Worm (Caenorhabditis elegans) whole organism, young adult: ENCODE data around the gene T04C9.2.

Experiments used
- D2030.7 ChIP-seq: fragments of 200-800 bp; sonication (Bioruptor generic); IDR thresholded peaks from 2 replicates; pipeline ENCODE4 v1.3.6; 2022; ENCODE audit warnings: missing genetic modification reagents, missing genetic modification characterization, missing compliant biosample characterization
- F57A8.1 ChIP-seq: fragments of 200-800 bp; sonication (Bioruptor generic); optimal IDR thresholded peaks from 2 replicates; lab custom pipeline; 2018; ENCODE audit warnings: mild to moderate bottlenecking, missing genetic modification characterization, moderate library complexity, missing compliant biosample characterization
- ama-1 ChIP-seq, 3 experiments: fragments of 150-350 bp in 1 of 3; sonication (generic microtip) in 2 of 3; optimal IDR thresholded peaks; 2 replicates each; lab custom pipeline; 2014 to 2018; ENCODE audit warnings: missing biosample characterization in 2 of 3, missing genetic modification characterization in 2 of 3, missing genetic modification reagents in 2 of 3
- egl-18 ChIP-seq: fragments of 200-800 bp; sonication (Bioruptor generic); IDR thresholded peaks from 2 replicates; pipeline ENCODE4 v1.3.6; 2022; ENCODE audit warnings: missing genetic modification reagents, missing genetic modification characterization, missing compliant biosample characterization
- madf-10 ChIP-seq: sonication (generic microtip); optimal IDR thresholded peaks from 2 replicates; lab custom pipeline; 2016; ENCODE audit warnings: mild to moderate bottlenecking, missing genetic modification characterization, missing compliant biosample characterization
- pbrm-1 ChIP-seq: fragments of 200-800 bp; sonication (Bioruptor generic); IDR thresholded peaks from 2 replicates; pipeline ENCODE4 v1.3.6; 2022; ENCODE audit warnings: missing genetic modification reagents, missing genetic modification characterization, missing compliant biosample characterization
- sea-2 ChIP-seq: fragments of 200-800 bp; sonication (Bioruptor generic); IDR thresholded peaks from 2 replicates; pipeline ENCODE4 v1.3.6; 2022; ENCODE audit warnings: missing genetic modification characterization, missing compliant biosample characterization
- snpc-4 ChIP-seq, 5 experiments: fragments of 150-350 bp in 1 of 5; sonication (generic microtip) in 4 of 5; optimal IDR thresholded peaks; 2 replicates each; lab custom pipeline; 2014 to 2018; ENCODE audit warnings: missing genetic modification characterization in 5 of 5, missing biosample characterization in 3 of 5, antibody characterized with exemption in 2 of 5, mild to moderate bottlenecking in 2 of 5, missing compliant biosample characterization in 2 of 5, missing genotype in 2 of 5, moderate library complexity in 2 of 5, missing genetic modification reagents in 1 of 5
- unc-130 ChIP-seq: sonication (generic microtip); optimal IDR thresholded peaks from 2 replicates; lab custom pipeline; 2016; ENCODE audit warnings: missing genetic modification reagents, missing genetic modification characterization, missing compliant biosample characterization
- unc-62 ChIP-seq: fragments of 150-350 bp; optimal IDR thresholded peaks from 2 replicates; lab custom pipeline; 2014; ENCODE audit warnings: missing biosample characterization, missing genetic modification reagents, missing genetic modification characterization
- ztf-28 ChIP-seq: fragments of 200-800 bp; sonication (Bioruptor generic); IDR thresholded peaks from 2 replicates; pipeline ENCODE4 v1.3.6; 2022; ENCODE audit warnings: missing genetic modification reagents, missing genetic modification characterization, missing compliant biosample characterization

ce11 chrIII:5992043-5992442 is 363 bp downstream of the T04C9.2 start:
- TF ChIP-seq egl-18: no peak
- no peak for TF ChIP-seq D2030.7
- TF ChIP-seq ama-1 (optimal IDR thresholded peaks at IDR 0.05; lab: Kevin White, UChicago): no peak
- no peak for TF ChIP-seq ama-1 (GFP tag; optimal IDR thresholded peaks at IDR 0.05; lab: Kevin White, UChicago)
- TF ChIP-seq unc-130 (GFP tag; lab: Kevin White, UChicago): no peak
- TF ChIP-seq F57A8.1 (GFP tag; lab: Kevin White, UChicago): no peak
- TF ChIP-seq ztf-28: no peak
- TF ChIP-seq madf-10 (tag; lab: Kevin White, UChicago): no peak
- TF ChIP-seq sea-2: no peak
- TF ChIP-seq snpc-4 (GFP tag; optimal IDR thresholded peaks at IDR 0.05; lab: Kevin White, UChicago): no peak
- TF ChIP-seq snpc-4 (tag; optimal IDR thresholded peaks at IDR 0.05; lab: Kevin White, UChicago): no peak
- no peak for TF ChIP-seq unc-62
- TF ChIP-seq pbrm-1 (GFP tag; lab: Robert Waterston, UW): no peak
